ENCODE assay signal across 1 fruit fly cellular context in genomic region chr3L:2802085-2802484, dm6.
TF ChIP-seq lines count a peak whose summit lies in the region.

No protein-coding gene starts in this region.

TF ChIP-seq in whole organism, prepupa, 60 proteins besides CTCF, POLR2A, EP300 and RAD21 (continued from another document):
- TF ChIP-seq Ets96B (tag; optimal IDR thresholded peaks at IDR 0.05; lab: Kevin White, UChicago) (no peak), CG11902 (GFP tag; optimal IDR thresholded peaks at IDR 0.05; lab: Kevin White, UChicago) (peak; percentile 35), CG7368 (GFP tag; optimal IDR thresholded peaks at IDR 0.05; lab: Kevin White, UChicago) (peak; percentile 58), Sox15 (GFP tag; optimal IDR thresholded peaks at IDR 0.05; lab: Kevin White, UChicago) (peak; percentile 1), CG8632 (GFP tag; optimal IDR thresholded peaks at IDR 0.05; lab: Kevin White, UChicago) (no peak), pdm3 (GFP tag; optimal IDR thresholded peaks at IDR 0.05; lab: Kevin White, UChicago) (peak; percentile 75), Hr38 (GFP tag; optimal IDR thresholded peaks at IDR 0.05; lab: Kevin White, UChicago) (no peak), CG15336 (GFP tag; IDR thresholded peaks at IDR 0.05; lab: Robert Waterston, UW) (peak; percentile 85), CG10631 (GFP tag; optimal IDR thresholded peaks at IDR 0.05; lab: Kevin White, UChicago) (peak; percentile 61), Eip78C (GFP tag; lab: Kevin White, UChicago) (peak; percentile 82), CG11294 (GFP tag; IDR thresholded peaks at IDR 0.05; lab: Robert Waterston, UW) (peak; percentile 76), CG3032 (tag; optimal IDR thresholded peaks at IDR 0.05; lab: Kevin White, UChicago) (peak; percentile 21), Smox (GFP tag; optimal IDR thresholded peaks at IDR 0.05; lab: Kevin White, UChicago) (peak; percentile 59), Sox14 (GFP tag; optimal IDR thresholded peaks at IDR 0.05; lab: Kevin White, UChicago) (peak; percentile 68), CG3919 (GFP tag; optimal IDR thresholded peaks at IDR 0.05; lab: Kevin White, UChicago) (peak; percentile 77), ss (GFP tag; optimal IDR thresholded peaks at IDR 0.05; lab: Kevin White, UChicago) (peak in 1 of 2 experiments; percentile 9), acj6 (GFP tag; optimal IDR thresholded peaks at IDR 0.05; lab: Kevin White, UChicago) (peak; percentile 56), fd59A (GFP tag; optimal IDR thresholded peaks at IDR 0.05; lab: Kevin White, UChicago) (no peak), achi (GFP tag; optimal IDR thresholded peaks at IDR 0.05; lab: Kevin White, UChicago) (peak; percentile 68), fkh (GFP tag; optimal IDR thresholded peaks at IDR 0.05; lab: Kevin White, UChicago) (no peak), Sox102F (GFP tag; optimal IDR thresholded peaks at IDR 0.05; lab: Kevin White, UChicago) (peak; percentile 70), Met (GFP tag; optimal IDR thresholded peaks at IDR 0.05; lab: Kevin White, UChicago) (peak; percentile 72), dsx (GFP tag; optimal IDR thresholded peaks at IDR 0.05; lab: Kevin White, UChicago; ENCODE audit: poor library complexity, severe bottlenecking) (no peak), cyc (GFP tag; optimal IDR thresholded peaks at IDR 0.05; lab: Kevin White, UChicago) (peak; percentile 62), OdsH (GFP tag; optimal IDR thresholded peaks at IDR 0.05; lab: Kevin White, UChicago) (peak; percentile 70), Ets21C (GFP tag; optimal IDR thresholded peaks at IDR 0.05; lab: Kevin White, UChicago) (peak; percentile 51), CG6163 (GFP tag; IDR thresholded peaks at IDR 0.05; lab: Robert Waterston, UW) (peak; percentile 79), CG31627 (GFP tag; optimal IDR thresholded peaks at IDR 0.05; lab: Kevin White, UChicago) (peak; percentile 62), CG6808 (GFP tag; optimal IDR thresholded peaks at IDR 0.05; lab: Kevin White, UChicago) (peak; percentile 3), svp (GFP tag; lab: Kevin White, UChicago) (peak; percentile 82), CG32006 (GFP tag; optimal IDR thresholded peaks at IDR 0.05; lab: Kevin White, UChicago) (peak; percentile 94), net (GFP tag; optimal IDR thresholded peaks at IDR 0.05; lab: Kevin White, UChicago) (peak; percentile 67), CG6792 (GFP tag; optimal IDR thresholded peaks at IDR 0.05; lab: Kevin White, UChicago) (peak; percentile 2), fd85E (GFP tag; optimal IDR thresholded peaks at IDR 0.05; lab: Kevin White, UChicago) (no peak)
